Worm (Caenorhabditis elegans) whole organism, L1 larva: ENCODE results near the gene lsm-4.

Experiments used
- elt-2 ChIP-seq: sonication (generic microtip); optimal IDR thresholded peaks from 2 replicates; lab custom pipeline; 2016; ENCODE audit warnings: missing genetic modification characterization, mild to moderate bottlenecking, inconsistent platforms, missing compliant biosample characterization, missing genetic modification reagents
- fos-1 ChIP-seq: fragments of 150-350 bp; optimal IDR thresholded peaks from 2 replicates; lab custom pipeline; 2014; ENCODE audit warnings: missing biosample characterization, missing genetic modification characterization
- snpc-4 ChIP-seq: fragments of 150-350 bp; optimal IDR thresholded peaks from 2 replicates; lab custom pipeline; 2014; ENCODE audit warnings: missing biosample characterization, missing genetic modification characterization

ce11 chrII:7283063-7283462, 30.1 kb upstream of the lsm-4 start:
- TF ChIP-seq elt-2 (tag; lab: Kevin White, UChicago), result no peak
- no peak for TF ChIP-seq fos-1 (tag; lab: Kevin White, UChicago)
- TF ChIP-seq snpc-4 (tag; lab: Kevin White, UChicago), result no peak
